Fruit fly (Drosophila melanogaster): ENCODE results near the gene CG42374.
A peak's percentile ranks its signal among the peaks of the same experiment; 100 is the strongest.

Gene CG42374

dm6 chr3L:19280283-19280682 lies 16.7 kb downstream of the CG42374 start:
- no peak for TF ChIP-seq CG12768 (GFP tag; optimal IDR thresholded peaks at IDR 0.05)
- TF ChIP-seq Mnt (GFP tag; optimal IDR thresholded peaks at IDR 0.05) = no peak
- no peak for TF ChIP-seq ovo (GFP tag; optimal IDR thresholded peaks at IDR 0.05)
- no peak for TF ChIP-seq CG7045 (GFP tag; optimal IDR thresholded peaks at IDR 0.05)
- TF ChIP-seq CG33017 (tag; optimal IDR thresholded peaks at IDR 0.05) = no peak
- TF ChIP-seq pad (GFP tag; optimal IDR thresholded peaks at IDR 0.05) = no peak
- TF ChIP-seq Clk (GFP tag; optimal IDR thresholded peaks at IDR 0.05) = no peak
- no peak for TF ChIP-seq tj (GFP tag; optimal IDR thresholded peaks at IDR 0.05)
- TF ChIP-seq CG14711 (tag; optimal IDR thresholded peaks at IDR 0.05) = no peak
- no peak for TF ChIP-seq Crg-1 (GFP tag; optimal IDR thresholded peaks at IDR 0.05)
- TF ChIP-seq CG11617 (GFP tag; optimal IDR thresholded peaks at IDR 0.05) = no peak
- no peak for TF ChIP-seq cic (GFP tag; optimal IDR thresholded peaks at IDR 0.05)
- no peak for TF ChIP-seq toe (GFP tag; optimal IDR thresholded peaks at IDR 0.05)
- no peak for TF ChIP-seq Hr96 (GFP tag; optimal IDR thresholded peaks at IDR 0.05)
- TF ChIP-seq CG1620 (GFP tag; optimal IDR thresholded peaks at IDR 0.05) = no peak
- TF ChIP-seq cnc (optimal IDR thresholded peaks at IDR 0.05) = no peak
- no peak for TF ChIP-seq CG7101 (tag; optimal IDR thresholded peaks at IDR 0.05)
- no peak for TF ChIP-seq kay (GFP tag; ENCODE audit: borderline replicate concordance)

DNA sequence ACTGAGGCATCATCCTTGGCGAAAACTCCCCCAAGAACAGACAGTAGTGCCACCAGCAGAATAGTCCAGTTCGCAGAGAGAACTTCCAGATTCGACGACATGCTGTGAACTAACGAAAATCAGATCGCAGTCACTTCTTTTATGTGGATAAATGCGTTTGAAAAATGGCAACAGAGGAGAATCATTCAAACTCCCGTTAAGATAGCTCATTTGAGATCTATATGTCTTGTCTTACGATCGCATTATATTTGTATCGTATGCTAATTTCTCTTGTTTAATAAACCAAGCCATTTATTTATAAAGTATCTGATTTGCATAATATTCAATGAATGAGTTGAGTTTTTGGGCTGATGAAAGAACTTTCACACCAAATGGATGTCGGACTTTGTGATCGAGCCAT lies 17.1 kb downstream of the CG42374 start, which contains the start of gene CG14089:
Gene CG14089, minus strand, starts transcription at position 101 of the 400 bp plus-strand sequence.
- TF ChIP-seq ovo (GFP tag; optimal IDR thresholded peaks at IDR 0.05) (no peak), CG11617 (GFP tag; optimal IDR thresholded peaks at IDR 0.05) (no peak), pad (GFP tag; optimal IDR thresholded peaks at IDR 0.05) (no peak), bab1 (GFP tag; optimal IDR thresholded peaks at IDR 0.05) (no peak), Mnt (GFP tag; optimal IDR thresholded peaks at IDR 0.05) (no peak), cnc (optimal IDR thresholded peaks at IDR 0.05) (no peak), CG12768 (GFP tag; optimal IDR thresholded peaks at IDR 0.05) (no peak), CG1620 (GFP tag; optimal IDR thresholded peaks at IDR 0.05) (no peak), CG7045 (GFP tag; optimal IDR thresholded peaks at IDR 0.05) (no peak), tj (GFP tag; optimal IDR thresholded peaks at IDR 0.05) (no peak), CG7101 (tag; optimal IDR thresholded peaks at IDR 0.05) (no peak), Hr96 (GFP tag; optimal IDR thresholded peaks at IDR 0.05) (no peak), CG14711 (tag; optimal IDR thresholded peaks at IDR 0.05) (no peak), toe (GFP tag; optimal IDR thresholded peaks at IDR 0.05) (no peak), kay (GFP tag; ENCODE audit: borderline replicate concordance) (no peak), Crg-1 (GFP tag; optimal IDR thresholded peaks at IDR 0.05) (no peak), cic (GFP tag; optimal IDR thresholded peaks at IDR 0.05) (no peak), CG5204 (GFP tag; optimal IDR thresholded peaks at IDR 0.05) (no peak), CG33017 (tag; optimal IDR thresholded peaks at IDR 0.05) (no peak)

- no peak for TF ChIP-seq ovo (GFP tag; optimal IDR thresholded peaks at IDR 0.05)
- TF ChIP-seq Clk (GFP tag; optimal IDR thresholded peaks at IDR 0.05) = no peak
- no peak for TF ChIP-seq pad (GFP tag; optimal IDR thresholded peaks at IDR 0.05)
- peak; percentile 52 for TF ChIP-seq Mnt (GFP tag; optimal IDR thresholded peaks at IDR 0.05)
- TF ChIP-seq CG33017 (tag; optimal IDR thresholded peaks at IDR 0.05) = no peak
- TF ChIP-seq Hr96 (GFP tag; optimal IDR thresholded peaks at IDR 0.05) = no peak
- peak; percentile 39 for TF ChIP-seq CG11617 (GFP tag; optimal IDR thresholded peaks at IDR 0.05)
These were observed 24.9 kb downstream of the CG42374 start for dm6 chr3L:19288395-19288969.

- TF ChIP-seq CG1620 (GFP tag; optimal IDR thresholded peaks at IDR 0.05) (no peak), pad (GFP tag; optimal IDR thresholded peaks at IDR 0.05) (no peak)
These were observed 25.8 kb downstream of the CG42374 start for dm6 chr3L:19289411-19289810.

DNA sequence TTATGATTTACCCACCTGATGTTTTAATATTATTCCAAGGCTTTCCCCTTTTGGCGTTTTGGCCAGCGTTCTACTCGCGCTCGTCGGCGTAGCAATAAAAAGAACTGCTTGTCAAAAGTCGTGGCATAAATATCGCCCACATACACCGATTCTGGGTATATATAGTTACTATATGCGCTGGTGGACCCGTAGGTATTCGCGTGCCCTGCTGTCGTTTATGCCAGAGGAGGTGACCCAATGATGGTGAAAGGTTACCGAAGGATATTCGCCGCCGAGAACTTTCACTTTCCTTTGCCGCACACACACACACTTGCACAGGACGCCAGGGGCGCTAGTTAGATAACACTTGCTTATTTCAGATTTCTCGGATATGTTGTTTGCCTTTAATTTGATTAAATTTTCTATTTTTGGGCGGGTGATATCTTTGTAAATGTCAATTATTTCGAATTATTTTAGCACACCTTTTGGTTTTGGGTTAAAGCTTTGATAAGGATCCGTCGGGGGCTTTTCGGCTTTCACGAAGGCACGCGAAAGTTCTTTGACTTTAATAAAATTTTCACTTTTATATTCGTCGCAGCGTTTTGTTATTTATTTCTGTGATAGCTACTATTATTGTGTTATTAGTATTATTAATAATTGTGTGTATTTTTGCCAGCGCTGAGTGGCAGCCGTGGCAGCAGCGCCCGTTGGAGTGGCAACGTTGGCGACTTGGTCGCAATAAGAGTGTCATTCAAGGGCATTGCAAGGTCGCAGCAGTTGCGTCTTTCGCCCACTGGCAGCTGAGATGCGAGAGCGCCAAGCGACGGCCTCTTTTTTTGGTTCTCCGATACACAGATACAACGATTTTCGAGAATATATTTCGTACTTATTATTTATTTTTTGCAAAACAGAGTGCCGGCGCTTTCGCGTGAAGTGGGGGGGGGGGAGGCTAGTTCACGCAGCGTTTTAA lies 28.2 kb downstream of the CG42374 start:
- no peak for TF ChIP-seq Mnt (GFP tag; optimal IDR thresholded peaks at IDR 0.05)
- TF ChIP-seq CG1620 (GFP tag; optimal IDR thresholded peaks at IDR 0.05) = no peak
- TF ChIP-seq Clk (GFP tag; optimal IDR thresholded peaks at IDR 0.05) = no peak
- TF ChIP-seq cic (GFP tag; optimal IDR thresholded peaks at IDR 0.05) = no peak
- no peak for TF ChIP-seq CG7045 (GFP tag; optimal IDR thresholded peaks at IDR 0.05)
- TF ChIP-seq kay (GFP tag; ENCODE audit: borderline replicate concordance) = no peak
- TF ChIP-seq toe (GFP tag; optimal IDR thresholded peaks at IDR 0.05) = no peak
- no peak for TF ChIP-seq CG5204 (GFP tag; optimal IDR thresholded peaks at IDR 0.05)
- TF ChIP-seq CG33017 (tag; optimal IDR thresholded peaks at IDR 0.05) = no peak

DNA sequence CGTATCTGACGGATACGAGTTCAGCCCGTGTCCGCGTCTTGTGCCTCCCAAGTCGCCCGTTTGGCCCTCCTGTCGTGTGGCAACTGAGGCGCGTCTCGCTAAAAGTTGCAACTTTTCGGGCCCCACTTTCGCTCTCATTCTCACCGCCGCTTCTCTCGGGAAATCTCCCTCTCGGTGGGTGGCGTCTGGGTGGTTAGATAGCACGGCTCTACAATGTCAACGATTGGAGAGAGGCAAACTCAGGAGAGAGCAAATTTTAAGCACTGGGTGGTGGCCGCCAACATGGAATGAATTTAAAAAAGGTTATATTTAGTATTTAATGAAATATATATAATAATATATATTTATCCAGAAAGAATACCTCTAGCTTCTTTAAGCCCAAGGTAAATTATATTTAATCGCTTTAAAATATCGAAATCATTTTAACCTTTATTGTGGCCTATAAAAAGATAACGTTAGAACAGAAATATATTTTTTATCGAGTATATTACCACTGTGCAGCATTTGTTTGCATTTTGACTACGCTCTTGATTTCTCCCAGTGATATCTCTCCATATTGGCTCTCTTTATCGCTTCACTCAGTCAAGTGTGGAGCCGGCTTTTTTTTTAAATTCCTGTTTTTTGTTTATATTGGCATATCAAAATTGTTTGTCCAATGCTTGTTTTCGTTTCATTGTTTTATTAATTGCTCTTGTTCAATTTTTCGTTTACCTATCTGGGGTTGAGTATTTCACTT lies 29.0 kb downstream of the CG42374 start, which contains the start of gene Gbs-76A:
Gene Gbs-76A, minus strand, starts transcription at position 327 of the 736 bp plus-strand sequence.
- TF ChIP-seq Crg-1 (GFP tag; optimal IDR thresholded peaks at IDR 0.05) (no peak), Clk (GFP tag; optimal IDR thresholded peaks at IDR 0.05) (no peak), CG1620 (GFP tag; optimal IDR thresholded peaks at IDR 0.05) (no peak), CG33017 (tag; optimal IDR thresholded peaks at IDR 0.05) (peak; percentile 89), CG7101 (tag; optimal IDR thresholded peaks at IDR 0.05) (peak; percentile 79), cnc (optimal IDR thresholded peaks at IDR 0.05) (no peak), CG5204 (GFP tag; optimal IDR thresholded peaks at IDR 0.05) (no peak), kay (GFP tag; ENCODE audit: borderline replicate concordance) (peak; percentile 81), toe (GFP tag; optimal IDR thresholded peaks at IDR 0.05) (no peak), ovo (GFP tag; optimal IDR thresholded peaks at IDR 0.05) (peak; percentile 39), tj (GFP tag; optimal IDR thresholded peaks at IDR 0.05) (peak; percentile 33), bab1 (GFP tag; optimal IDR thresholded peaks at IDR 0.05) (peak; percentile 40), CG7045 (GFP tag; optimal IDR thresholded peaks at IDR 0.05) (peak; percentile 80), Mnt (GFP tag; optimal IDR thresholded peaks at IDR 0.05) (no peak), CG12768 (GFP tag; optimal IDR thresholded peaks at IDR 0.05) (peak; percentile 63), cic (GFP tag; optimal IDR thresholded peaks at IDR 0.05) (no peak), pad (GFP tag; optimal IDR thresholded peaks at IDR 0.05) (peak; percentile 68), Hr96 (GFP tag; optimal IDR thresholded peaks at IDR 0.05) (no peak), CG14711 (tag; optimal IDR thresholded peaks at IDR 0.05) (peak; percentile 64), CG11617 (GFP tag; optimal IDR thresholded peaks at IDR 0.05) (peak; percentile 79)

All from whole organism, adult.